Worm (Caenorhabditis elegans): ENCODE data around the gene F52H2.1.

The F52H2.1 gene

DNA sequence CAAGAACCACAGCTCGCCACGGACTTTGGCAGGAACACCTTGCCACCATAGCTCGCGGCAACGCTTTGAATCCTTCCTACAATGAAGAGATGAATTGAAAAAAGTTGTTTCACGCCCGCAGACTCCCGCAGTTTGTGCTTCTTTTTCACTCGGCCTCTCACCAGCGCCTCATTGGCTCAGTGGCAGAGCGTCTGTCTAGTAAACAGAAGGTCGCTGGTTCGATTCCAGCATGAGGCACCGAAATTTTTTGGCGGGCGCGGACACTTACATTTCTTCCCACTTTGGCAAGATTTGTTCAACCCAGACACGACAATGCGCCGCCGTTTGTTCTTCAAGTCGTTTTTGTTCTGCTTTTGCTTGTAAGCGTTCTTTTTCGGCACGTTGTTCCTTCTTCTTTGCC is 45.0 kb upstream of the F52H2.1 start (continued):
- TF ChIP-seq lim-7 (GFP tag; IDR thresholded peaks at IDR 0.05) (peak; percentile 82), ceh-62 (tag; optimal IDR thresholded peaks at IDR 0.05) (no peak), daf-19 (GFP tag; conservative IDR thresholded peaks at IDR 0.05) (no peak), skn-1 (tag; optimal IDR thresholded peaks at IDR 0.05) (no peak), R02D3.7 (tag; optimal IDR thresholded peaks at IDR 0.05) (no peak)

DNA sequence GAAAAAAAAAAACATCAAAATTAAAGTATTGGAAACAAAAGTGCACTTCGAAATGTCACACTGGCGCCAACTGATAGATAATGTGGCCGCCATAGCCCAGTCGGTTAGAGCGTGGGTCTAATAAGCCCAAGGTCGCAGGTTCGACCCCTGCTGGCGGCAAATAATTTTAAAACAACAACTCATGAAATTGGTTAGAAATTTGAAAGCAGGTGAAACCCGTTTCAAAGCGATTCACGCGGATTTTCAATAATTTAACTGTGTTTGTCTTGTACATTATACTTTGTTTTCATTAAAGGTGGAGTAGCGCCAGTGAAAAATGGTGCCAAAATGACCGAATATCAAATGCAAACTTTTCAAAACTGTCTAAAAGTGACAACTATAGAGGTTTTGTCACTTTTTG is 41.6 kb upstream of the F52H2.1 start:
- 0 out of 2 replicates have a peak, but pooled peaks have one; percentile 48 for TF ChIP-seq ceh-44 (GFP tag; IDR thresholded peaks at IDR 0.05)
- TF ChIP-seq nhr-25 (tag; optimal IDR thresholded peaks at IDR 0.05; ENCODE audit: borderline replicate concordance, insufficient read depth): no peak
- TF ChIP-seq nhr-42 (GFP tag; IDR thresholded peaks at IDR 0.05): no peak
- TF ChIP-seq snpc-4 (tag; optimal IDR thresholded peaks at IDR 0.05): no peak
- TF ChIP-seq mdl-1 (tag; optimal IDR thresholded peaks at IDR 0.05): no peak
- TF ChIP-seq F26F4.8 (GFP tag; conservative IDR thresholded peaks at IDR 0.05): 0 out of 2 replicates have a peak, but pooled peaks have one; percentile 35
- TF ChIP-seq egl-43 (GFP tag; IDR thresholded peaks at IDR 0.05): peak; percentile 83
- no peak for TF ChIP-seq Y105C5A.15 (GFP tag; IDR thresholded peaks at IDR 0.05)
- TF ChIP-seq set-16 (GFP tag; IDR thresholded peaks at IDR 0.05): no peak
- 0 out of 2 replicates have a peak, but pooled peaks have one; percentile 45 for TF ChIP-seq dmd-9 (GFP tag; IDR thresholded peaks at IDR 0.05)
- TF ChIP-seq zip-2 (tag; optimal IDR thresholded peaks at IDR 0.05): peak; percentile 55
- peak; percentile 70 for TF ChIP-seq nhr-102 (tag; optimal IDR thresholded peaks at IDR 0.05)
- TF ChIP-seq F44E2.7 (GFP tag; IDR thresholded peaks at IDR 0.05): 0 out of 2 replicates have a peak, but pooled peaks have one; percentile 55
- peak; percentile 71 for TF ChIP-seq tra-1 (GFP tag; IDR thresholded peaks at IDR 0.05)
- peak; percentile 39 for TF ChIP-seq T20F7.1 (GFP tag; optimal IDR thresholded peaks at IDR 0.05)
- peak; percentile 46 for TF ChIP-seq hlh-30 (tag; optimal IDR thresholded peaks at IDR 0.05; ENCODE audit: insufficient read depth)
- TF ChIP-seq lin-39 (tag; optimal IDR thresholded peaks at IDR 0.05): no peak
- TF ChIP-seq ctbp-1 (GFP tag; IDR thresholded peaks at IDR 0.05): peak; percentile 70
- peak; percentile 27 for TF ChIP-seq lir-3 (tag; optimal IDR thresholded peaks at IDR 0.05)
- 0 out of 2 replicates have a peak, but pooled peaks have one; percentile 34 for TF ChIP-seq T26A8.4 (GFP tag; IDR thresholded peaks at IDR 0.05)
- TF ChIP-seq cey-2 (tag; optimal IDR thresholded peaks at IDR 0.05; ENCODE audit: borderline replicate concordance, insufficient read depth): no peak
- peak; percentile 66; the same call in 1 of the 2 replicates for TF ChIP-seq nhr-41 (GFP tag; IDR thresholded peaks at IDR 0.05)
- peak; percentile 39 for TF ChIP-seq hlh-11 (tag; optimal IDR thresholded peaks at IDR 0.05)
- no peak for TF ChIP-seq ztf-7 (tag; optimal IDR thresholded peaks at IDR 0.05)
- TF ChIP-seq php-3 (GFP tag; IDR thresholded peaks at IDR 0.05): 0 out of 2 replicates have a peak, but pooled peaks have one; percentile 40
- peak; percentile 22 for TF ChIP-seq F49E8.2 (tag; optimal IDR thresholded peaks at IDR 0.05; ENCODE audit: borderline replicate concordance)
- peak; percentile 73 for TF ChIP-seq mdt-29 (GFP tag; IDR thresholded peaks at IDR 0.05)
- TF ChIP-seq F37D6.2 (tag; optimal IDR thresholded peaks at IDR 0.05): no peak
- TF ChIP-seq ceh-62 (tag; optimal IDR thresholded peaks at IDR 0.05): no peak
- TF ChIP-seq R02D3.7 (tag; optimal IDR thresholded peaks at IDR 0.05): no peak
- no peak for TF ChIP-seq Y5F2A.4 (GFP tag; optimal IDR thresholded peaks at IDR 0.05)
- no peak for TF ChIP-seq attf-4 (tag; optimal IDR thresholded peaks at IDR 0.05)
- TF ChIP-seq nhr-10 (tag; optimal IDR thresholded peaks at IDR 0.05): no peak
- TF ChIP-seq hmg-1.1 (GFP tag; IDR thresholded peaks at IDR 0.05): peak; percentile 40; the same call in 1 of the 2 replicates
- peak; percentile 62 to 76 for TF ChIP-seq daf-16 (GFP tag; optimal IDR thresholded peaks at IDR 0.05)
- TF ChIP-seq daf-16 (tag; optimal IDR thresholded peaks at IDR 0.05): peak; percentile 79
- TF ChIP-seq duxl-1 (tag; optimal IDR thresholded peaks at IDR 0.05; ENCODE audit: poor library complexity): peak; percentile 65
- peak; percentile 98 for TF ChIP-seq aha-1 (tag)
- TF ChIP-seq madf-9 (GFP tag; conservative IDR thresholded peaks at IDR 0.05): peak; percentile 53
- no peak for TF ChIP-seq ama-1 (optimal IDR thresholded peaks at IDR 0.05)
- TF ChIP-seq ZK337.2 (GFP tag; IDR thresholded peaks at IDR 0.05): no peak
- TF ChIP-seq ztf-11 (tag; optimal IDR thresholded peaks at IDR 0.05): no peak
- TF ChIP-seq lim-7 (GFP tag; IDR thresholded peaks at IDR 0.05): peak; percentile 81
- TF ChIP-seq vab-7 (GFP tag; IDR thresholded peaks at IDR 0.05): peak; percentile 77
- peak; percentile 75 for TF ChIP-seq arid-1 (GFP tag; conservative IDR thresholded peaks at IDR 0.05)
- peak; percentile 9 for TF ChIP-seq spr-3 (GFP tag; optimal IDR thresholded peaks at IDR 0.05)
